Fruit fly (Drosophila melanogaster): Measurements from ENCODE around the gene CG4968.

dm6 chr2L:10278658-10279057 lies 28.1 kb upstream of the CG4968 start, which contains the start of gene Utx:
- TF ChIP-seq gl (tag; optimal IDR thresholded peaks at IDR 0.05): no peak
- TF ChIP-seq CG17806 (tag; optimal IDR thresholded peaks at IDR 0.05): no peak
- no peak for TF ChIP-seq CG14655 (GFP tag; optimal IDR thresholded peaks at IDR 0.05)
- no peak for TF ChIP-seq CG10348 (GFP tag; IDR thresholded peaks at IDR 0.05)
- no peak for TF ChIP-seq rn (GFP tag; IDR thresholded peaks at IDR 0.05)
